Worm (Caenorhabditis elegans) whole organism, L3 larva: ENCODE measurements around the gene T19B10.2.

Experiments used
- ama-1 ChIP-seq: fragments of 150-350 bp; optimal IDR thresholded peaks from 2 replicates; lab custom pipeline; 2018
- ceh-16 ChIP-seq: sonication (generic microtip); optimal IDR thresholded peaks from 2 replicates; lab custom pipeline; 2017; ENCODE audit warnings: missing biosample characterization, missing genetic modification characterization
- snpc-4 ChIP-seq: fragments of 150-350 bp; optimal IDR thresholded peaks from 2 replicates; lab custom pipeline; 2014; ENCODE audit warnings: missing biosample characterization, missing genetic modification characterization

DNA sequence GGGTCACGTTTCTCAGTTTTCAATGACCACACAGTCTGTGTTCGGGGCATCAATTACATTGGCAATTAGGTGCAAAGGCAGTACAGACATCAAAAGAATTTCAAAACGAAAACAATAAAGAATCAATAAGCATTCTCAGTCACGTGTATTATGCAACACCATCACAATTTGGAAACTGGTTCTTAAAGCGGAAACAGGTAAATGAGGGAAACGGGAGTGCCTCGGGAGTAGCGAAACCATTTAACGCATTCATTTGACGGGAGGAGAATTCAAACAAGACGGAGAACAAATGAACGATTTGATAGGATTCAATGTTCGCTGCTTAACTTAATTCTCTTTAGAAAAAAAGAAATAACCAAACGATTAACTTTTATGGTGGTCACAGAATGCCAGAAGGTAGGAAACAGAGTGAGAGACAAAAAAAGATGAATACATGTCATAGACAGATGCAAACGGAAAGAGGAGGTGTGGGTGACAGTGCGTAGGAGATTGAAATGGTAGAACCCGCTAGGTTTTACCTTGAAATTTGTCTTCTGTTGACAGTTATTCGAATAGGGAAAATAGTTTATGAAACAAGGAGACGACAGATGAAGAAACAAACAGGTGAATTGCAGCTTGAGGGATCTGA is 24.4 kb upstream of the T19B10.2 start:
- TF ChIP-seq ceh-16 (tag; lab: Kevin White, UChicago) (no peak), snpc-4 (no peak), ama-1 (lab: Kevin White, UChicago) (no peak)
